Fruit fly (Drosophila melanogaster) whole organism, embryonic: Measurements from ENCODE around the gene sdt.

Source experiments
- B-H1 ChIP-seq: fragments of 200-800 bp; sonication (Bioruptor generic); IDR thresholded peaks from 3 replicates; pipeline ENCODE4 v1.3.6; 2022; ENCODE audit warnings: missing biosample characterization, missing genetic modification characterization
- CG1024 ChIP-seq: fragments of 200-800 bp; sonication (Bioruptor generic); IDR thresholded peaks from 2 replicates; pipeline ENCODE4 v1.3.6; 2022; ENCODE audit warnings: missing biosample characterization, missing genetic modification characterization
- CG10267 ChIP-seq: fragments of 200-800 bp; sonication (Bioruptor generic); optimal IDR thresholded peaks from 2 replicates; lab custom pipeline; 2018; ENCODE audit warnings: missing biosample characterization, mild to moderate bottlenecking, missing genetic modification characterization, moderate library complexity
- CG11504 ChIP-seq: fragments of 200-800 bp; sonication (Bioruptor generic); optimal IDR thresholded peaks from 3 replicates; lab custom pipeline; 2019; ENCODE audit warnings: missing biosample characterization, mild to moderate bottlenecking, missing genetic modification characterization, moderate library complexity
- CG11723 ChIP-seq: fragments of 200-800 bp; sonication (Bioruptor generic); optimal IDR thresholded peaks from 2 replicates; lab custom pipeline; 2017; ENCODE audit warnings: missing biosample characterization, mild to moderate bottlenecking, missing genetic modification characterization
- CG13123 ChIP-seq: fragments of 200-800 bp; sonication (Bioruptor generic); optimal IDR thresholded peaks from 2 replicates; lab custom pipeline; 2016; ENCODE audit warnings: missing biosample characterization, missing genetic modification characterization
- CG13894 ChIP-seq: fragments of 200-800 bp; sonication (Bioruptor generic); optimal IDR thresholded peaks from 3 replicates; lab custom pipeline; 2018; ENCODE audit warnings: missing biosample characterization, mild to moderate bottlenecking, missing genetic modification characterization, moderate library complexity
- CG1832 ChIP-seq: fragments of 200-800 bp; sonication (Bioruptor generic); optimal IDR thresholded peaks from 2 replicates; lab custom pipeline; 2017; ENCODE audit warnings: missing biosample characterization, mild to moderate bottlenecking, missing genetic modification characterization, inconsistent platforms
- CG18619 ChIP-seq: fragments of 200-800 bp; sonication (Bioruptor generic); optimal IDR thresholded peaks from 3 replicates; lab custom pipeline; 2017; ENCODE audit warnings: missing biosample characterization, mild to moderate bottlenecking, missing genetic modification characterization
- CG2889 ChIP-seq: fragments of 200-800 bp; sonication (Bioruptor generic); IDR thresholded peaks from 3 replicates; pipeline ENCODE4 v1.3.6; 2022; ENCODE audit warnings: missing biosample characterization, missing genetic modification characterization
- CG30403 ChIP-seq: fragments of 200-800 bp; sonication (Bioruptor generic); optimal IDR thresholded peaks from 3 replicates; lab custom pipeline; 2016; ENCODE audit warnings: missing biosample characterization, missing genetic modification characterization
- CG30431 ChIP-seq: fragments of 200-800 bp; sonication (Bioruptor generic); optimal IDR thresholded peaks from 2 replicates; lab custom pipeline; 2017; ENCODE audit warnings: missing biosample characterization, missing genetic modification characterization
- CG32767 ChIP-seq: fragments of 200-800 bp; sonication (Bioruptor generic); IDR thresholded peaks from 2 replicates; pipeline ENCODE4 v1.3.6; 2022; ENCODE audit warnings: missing biosample characterization, missing genetic modification characterization
- CG33557 ChIP-seq: fragments of 200-800 bp; sonication (Bioruptor generic); optimal IDR thresholded peaks from 2 replicates; lab custom pipeline; 2019; ENCODE audit warnings: missing biosample characterization, mild to moderate bottlenecking, missing genetic modification characterization, moderate library complexity
- CG34422 ChIP-seq: fragments of 200-800 bp; sonication (Bioruptor generic); IDR thresholded peaks from 3 replicates; pipeline ENCODE4 v1.3.6; 2022; ENCODE audit warnings: missing biosample characterization, missing genetic modification characterization
- CG4282 ChIP-seq: fragments of 200-800 bp; sonication (Bioruptor generic); optimal IDR thresholded peaks from 2 replicates; lab custom pipeline; 2016; ENCODE audit warnings: missing biosample characterization, missing genetic modification characterization
- CG4707 ChIP-seq: fragments of 200-800 bp; sonication (Bioruptor generic); optimal IDR thresholded peaks from 2 replicates; lab custom pipeline; 2018; ENCODE audit warnings: missing biosample characterization, mild to moderate bottlenecking, missing genetic modification characterization, moderate library complexity
- CG6683 ChIP-seq: fragments of 200-800 bp; sonication (Bioruptor generic); optimal IDR thresholded peaks from 2 replicates; lab custom pipeline; 2017; ENCODE audit warnings: missing biosample characterization, mild to moderate bottlenecking, missing genetic modification characterization, missing genetic modification reagents
- CG8089 ChIP-seq: fragments of 200-800 bp; sonication (Bioruptor generic); optimal IDR thresholded peaks from 3 replicates; lab custom pipeline; 2016; ENCODE audit warnings: missing biosample characterization, missing genetic modification characterization
- Dek ChIP-seq: fragments of 200-800 bp; sonication (Bioruptor generic); optimal IDR thresholded peaks from 3 replicates; lab custom pipeline; 2019; ENCODE audit warnings: missing biosample characterization, mild to moderate bottlenecking, missing genetic modification characterization, moderate library complexity
- E2f2 ChIP-seq: fragments of 200-800 bp; sonication (Bioruptor generic); IDR thresholded peaks from 2 replicates; pipeline ENCODE4 v1.3.6; 2022; ENCODE audit warnings: missing biosample characterization, missing genetic modification characterization
- Gsc ChIP-seq: fragments of 200-800 bp; sonication (Bioruptor generic); IDR thresholded peaks from 2 replicates; pipeline ENCODE4 v1.3.6; 2022; ENCODE audit warnings: missing biosample characterization, missing genetic modification characterization
- HmgD ChIP-seq: fragments of 200-800 bp; sonication (Bioruptor generic); optimal IDR thresholded peaks from 3 replicates; lab custom pipeline; 2016; ENCODE audit warnings: missing biosample characterization, missing genetic modification characterization
- Hr51 ChIP-seq, 2 experiments: fragments of 200-800 bp; sonication (Bioruptor generic); optimal IDR thresholded peaks; 2 replicates in 1 of 2; 3 replicates in 1 of 2; lab custom pipeline; 2016 to 2018; ENCODE audit warnings: missing biosample characterization in 2 of 2, missing genetic modification characterization in 2 of 2, mild to moderate bottlenecking in 1 of 2, moderate library complexity in 1 of 2
- MESR4 ChIP-seq: fragments of 200-800 bp; sonication (Bioruptor generic); optimal IDR thresholded peaks from 2 replicates; lab custom pipeline; 2018; ENCODE audit warnings: missing biosample characterization, mild to moderate bottlenecking, missing genetic modification characterization, moderate library complexity
- Mrtf ChIP-seq: fragments of 200-800 bp; sonication (Bioruptor generic); IDR thresholded peaks from 3 replicates; pipeline ENCODE4 v1.3.6; 2022; ENCODE audit warnings: missing biosample characterization, missing genetic modification characterization
- NFAT ChIP-seq: fragments of 200-800 bp; sonication (Bioruptor generic); IDR thresholded peaks from 2 replicates; pipeline ENCODE4 v1.3.6; 2022; ENCODE audit warnings: missing biosample characterization, missing genetic modification characterization
- NK7.1 ChIP-seq: fragments of 200-800 bp; sonication (Bioruptor generic); optimal IDR thresholded peaks from 3 replicates; lab custom pipeline; 2016; ENCODE audit warnings: missing biosample characterization, missing genetic modification characterization
- Nf-YB ChIP-seq: fragments of 200-800 bp; sonication (Bioruptor generic); optimal IDR thresholded peaks from 3 replicates; lab custom pipeline; 2019; ENCODE audit warnings: missing biosample characterization, mild to moderate bottlenecking, missing genetic modification characterization, moderate library complexity
- Pdp1 ChIP-seq, 2 experiments: fragments of 200-800 bp; sonication (Bioruptor generic); optimal IDR thresholded peaks; 3 replicates each; lab custom pipeline; 2016; ENCODE audit warnings: missing biosample characterization in 2 of 2, missing genetic modification characterization in 2 of 2, mild to moderate bottlenecking in 1 of 2, moderate library complexity in 1 of 2
- Ravus ChIP-seq: fragments of 200-800 bp; sonication (Bioruptor generic); IDR thresholded peaks from 2 replicates; pipeline ENCODE4 v1.3.6; 2022; ENCODE audit warnings: missing biosample characterization, missing genetic modification characterization
- Sin3A ChIP-seq: fragments of >200 bp; optimal IDR thresholded peaks from 2 replicates; lab custom pipeline; 2018
- Sry-β ChIP-seq: fragments of 200-800 bp; sonication (Bioruptor generic); optimal IDR thresholded peaks from 2 replicates; lab custom pipeline; 2018; ENCODE audit warnings: missing biosample characterization, mild to moderate bottlenecking, missing genetic modification characterization, moderate library complexity
- ab ChIP-seq: fragments of 200-800 bp; sonication (Bioruptor generic); optimal IDR thresholded peaks from 2 replicates; lab custom pipeline; 2016; ENCODE audit warnings: missing biosample characterization, missing genetic modification characterization
- cato ChIP-seq: fragments of 200-800 bp; sonication (Bioruptor generic); optimal IDR thresholded peaks from 2 replicates; lab custom pipeline; 2016; ENCODE audit warnings: missing biosample characterization, missing genetic modification characterization, borderline replicate concordance
- cg ChIP-seq: fragments of 200-800 bp; sonication (Bioruptor generic); optimal IDR thresholded peaks from 3 replicates; lab custom pipeline; 2019; ENCODE audit warnings: missing biosample characterization, mild to moderate bottlenecking, missing genetic modification characterization, moderate library complexity
- ci ChIP-seq: fragments of 200-800 bp; sonication (Bioruptor generic); IDR thresholded peaks from 3 replicates; pipeline ENCODE4 v1.3.6; 2022; ENCODE audit warnings: missing biosample characterization, missing genetic modification characterization
- dimm ChIP-seq: fragments of 200-800 bp; sonication (Bioruptor generic); IDR thresholded peaks from 2 replicates; pipeline ENCODE4 v1.3.6; 2022; ENCODE audit warnings: missing biosample characterization, missing genetic modification characterization
- disco-r ChIP-seq: fragments of 200-800 bp; sonication (Bioruptor generic); optimal IDR thresholded peaks from 2 replicates; lab custom pipeline; 2016; ENCODE audit warnings: missing biosample characterization, missing genetic modification characterization
- fd64A ChIP-seq: fragments of 200-800 bp; sonication (Bioruptor generic); optimal IDR thresholded peaks from 3 replicates; lab custom pipeline; 2018; ENCODE audit warnings: missing biosample characterization, mild to moderate bottlenecking, missing genetic modification characterization
- ftz-f1 ChIP-seq: fragments of 200-800 bp; sonication (Bioruptor generic); optimal IDR thresholded peaks from 2 replicates; lab custom pipeline; 2016; ENCODE audit warnings: missing biosample characterization, missing genetic modification characterization
- h ChIP-seq: fragments of >200 bp; optimal IDR thresholded peaks from 2 replicates; lab custom pipeline; 2017
- kah ChIP-seq: fragments of 200-800 bp; sonication (Bioruptor generic); optimal IDR thresholded peaks from 2 replicates; lab custom pipeline; 2018; ENCODE audit warnings: missing biosample characterization, mild to moderate bottlenecking, missing genetic modification characterization
- luna ChIP-seq: fragments of 200-800 bp; sonication (Bioruptor generic); optimal IDR thresholded peaks from 2 replicates; lab custom pipeline; 2016; ENCODE audit warnings: missing biosample characterization, missing genetic modification characterization
- maf-S ChIP-seq: fragments of 200-800 bp; sonication (Bioruptor generic); optimal IDR thresholded peaks from 2 replicates; lab custom pipeline; 2016; ENCODE audit warnings: missing biosample characterization, missing genetic modification characterization
- mirr ChIP-seq: fragments of 200-800 bp; sonication (Bioruptor generic); optimal IDR thresholded peaks from 3 replicates; lab custom pipeline; 2018; ENCODE audit warnings: missing biosample characterization, mild to moderate bottlenecking, missing genetic modification characterization
- pfk ChIP-seq: fragments of 200-800 bp; sonication (Bioruptor generic); optimal IDR thresholded peaks from 2 replicates; lab custom pipeline; 2018; ENCODE audit warnings: missing biosample characterization, mild to moderate bottlenecking, missing genetic modification characterization, moderate library complexity
- run ChIP-seq: fragments of 200-800 bp; sonication (Bioruptor generic); optimal IDR thresholded peaks from 3 replicates; lab custom pipeline; 2018; ENCODE audit warnings: missing biosample characterization, mild to moderate bottlenecking, missing genetic modification characterization
- slp2 ChIP-seq: fragments of 200-800 bp; sonication (Bioruptor generic); optimal IDR thresholded peaks from 2 replicates; lab custom pipeline; 2016; ENCODE audit warnings: missing biosample characterization, missing genetic modification characterization
- unpg ChIP-seq: fragments of 200-800 bp; sonication (Bioruptor generic); optimal IDR thresholded peaks from 3 replicates; lab custom pipeline; 2018; ENCODE audit warnings: missing biosample characterization, mild to moderate bottlenecking, missing genetic modification characterization, moderate library complexity
- usp ChIP-seq: fragments of >200 bp; optimal IDR thresholded peaks from 2 replicates; lab custom pipeline; 2017; ENCODE audit warnings: missing biosample characterization, missing genetic modification characterization
- zf30C ChIP-seq: fragments of 200-800 bp; sonication (Bioruptor generic); optimal IDR thresholded peaks from 3 replicates; lab custom pipeline; 2018; ENCODE audit warnings: missing biosample characterization, mild to moderate bottlenecking, missing genetic modification characterization

Gene sdt

DNA sequence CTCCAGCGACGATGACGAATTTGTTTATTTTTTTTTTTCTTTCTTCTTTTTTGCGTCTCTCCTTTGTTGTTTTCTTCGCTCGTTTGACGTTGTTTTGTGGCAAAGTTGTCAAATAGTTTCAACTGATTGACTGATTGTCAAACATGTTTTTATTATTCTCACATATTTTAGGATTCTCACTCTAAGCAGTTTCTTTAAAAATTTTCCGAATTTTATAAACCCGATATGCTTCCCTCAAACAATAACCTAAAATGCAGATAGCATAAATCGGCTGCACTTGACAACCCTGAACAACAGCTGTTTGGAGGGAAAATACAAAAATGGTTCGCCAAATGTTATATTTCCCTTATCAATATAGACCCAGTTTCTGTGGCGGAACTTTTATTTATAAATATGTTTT is 34.8 kb upstream of the sdt start, which contains the start of gene CG17982 (continued):
- TF ChIP-seq ftz-f1 (GFP tag; lab: Kevin White, UChicago) (no peak), CG13894 (tag; lab: Kevin White, UChicago) (peak; percentile 90), Sin3A (lab: Kevin White, UChicago) (no peak), Nf-YB (peak; percentile 45), CG11723 (GFP tag; lab: Kevin White, UChicago) (peak; percentile 64), CG34422 (GFP tag; lab: Robert Waterston, UW) (peak; percentile 83), luna (peak; percentile 79), Sry-β (GFP tag; lab: Kevin White, UChicago) (peak; percentile 11), slp2 (peak; percentile 67), Hr51 (GFP tag; optimal IDR thresholded peaks at IDR 0.05; lab: Kevin White, UChicago) (peak; percentile 58 to 87), NK7.1 (GFP tag; lab: Kevin White, UChicago) (peak; percentile 74), CG30403 (peak; percentile 86), usp (no peak), CG32767 (GFP tag; lab: Robert Waterston, UW) (peak; percentile 80), unpg (peak; percentile 92), NFAT (GFP tag; lab: Robert Waterston, UW) (peak; percentile 66), CG1024 (GFP tag; lab: Robert Waterston, UW) (0 out of 2 replicates have a peak, but pooled peaks have one; percentile 27), mirr (GFP tag; lab: Kevin White, UChicago) (peak; percentile 75), disco-r (GFP tag; lab: Kevin White, UChicago) (peak; percentile 64), CG1832 (GFP tag; lab: Kevin White, UChicago) (no peak), dimm (no peak), Pdp1 (GFP tag; optimal IDR thresholded peaks at IDR 0.05; lab: Kevin White, UChicago) (peak; percentile 77 to 84), zf30C (GFP tag; lab: Kevin White, UChicago) (peak; percentile 7), CG33557 (peak; percentile 81), kah (peak; percentile 64), CG13123 (GFP tag; lab: Kevin White, UChicago) (peak; percentile 77), cg (no peak), pfk (peak; percentile 27), run (tag; lab: Kevin White, UChicago) (peak; percentile 66), h (lab: Kevin White, UChicago) (no peak), Mrtf (GFP tag; lab: Robert Waterston, UW) (peak; percentile 78), Dek (tag; lab: Kevin White, UChicago) (peak; percentile 79), CG10267 (peak; percentile 80), Ravus (GFP tag; lab: Robert Waterston, UW) (peak; percentile 47; the same call in 1 of the 2 replicates), cato (GFP tag; lab: Kevin White, UChicago) (peak; percentile 47), CG11504 (tag; lab: Kevin White, UChicago) (no peak), CG2889 (GFP tag; lab: Robert Waterston, UW) (peak; percentile 67; the same call in 2 of the 3 replicates), ci (GFP tag; lab: Robert Waterston, UW) (peak; percentile 90), CG6683 (GFP tag; lab: Kevin White, UChicago) (peak; percentile 32), CG30431 (GFP tag; lab: Kevin White, UChicago) (peak; percentile 12), ab (GFP tag; lab: Kevin White, UChicago) (peak; percentile 18), E2f2 (GFP tag; lab: Robert Waterston, UW) (peak; percentile 85), HmgD (GFP tag; lab: Kevin White, UChicago) (no peak), B-H1 (GFP tag; lab: Robert Waterston, UW) (peak; percentile 67; the same call in 2 of the 3 replicates), CG4707 (GFP tag; lab: Kevin White, UChicago) (peak; percentile 55), Gsc (GFP tag; lab: Robert Waterston, UW) (no peak), fd64A (peak; percentile 45), CG8089 (GFP tag; lab: Kevin White, UChicago) (peak; percentile 72), MESR4 (GFP tag; lab: Kevin White, UChicago) (peak; percentile 51), CG18619 (GFP tag; lab: Kevin White, UChicago) (peak; percentile 77), maf-S (peak; percentile 80), CG4282 (GFP tag; lab: Kevin White, UChicago) (peak; percentile 69)
